Worm (Caenorhabditis elegans): ENCODE data around the gene Y45F10D.14.

ce11 chrIV:13797859-13798374, 9.7 kb downstream of the Y45F10D.14 start, which contains the start of gene Y45F10D.6:
- TF ChIP-seq nhr-77 (tag; optimal IDR thresholded peaks at IDR 0.05) (no peak), nhr-90 (tag; optimal IDR thresholded peaks at IDR 0.05; ENCODE audit: poor library complexity) (no peak), egl-27 (tag; optimal IDR thresholded peaks at IDR 0.05) (no peak), lir-3 (tag; optimal IDR thresholded peaks at IDR 0.05; ENCODE audit: poor library complexity) (no peak), zag-1 (tag; optimal IDR thresholded peaks at IDR 0.05) (no peak), ztf-11 (tag; optimal IDR thresholded peaks at IDR 0.05) (no peak), lin-13 (GFP tag; optimal IDR thresholded peaks at IDR 0.05) (no peak), nhr-11 (tag; optimal IDR thresholded peaks at IDR 0.05) (no peak), lin-15B (tag; optimal IDR thresholded peaks at IDR 0.05) (no peak), pag-3 (tag; optimal IDR thresholded peaks at IDR 0.05; ENCODE audit: borderline replicate concordance, insufficient read depth) (no peak), tbx-2 (tag; optimal IDR thresholded peaks at IDR 0.05) (no peak), nhr-76 (tag; optimal IDR thresholded peaks at IDR 0.05) (no peak)
